Fruit fly (Drosophila melanogaster): ENCODE data around the gene Ndfip.

Ndfip gene

dm6 chr3L:17657728-17658379, 3.8 kb upstream of the Ndfip start (continued):
- peak; percentile 83 for TF ChIP-seq acj6 (GFP tag; optimal IDR thresholded peaks at IDR 0.05)
- peak; percentile 82 for TF ChIP-seq dsx (GFP tag; optimal IDR thresholded peaks at IDR 0.05; ENCODE audit: poor library complexity, severe bottlenecking)
- peak; percentile 95 for TF ChIP-seq Eip78C (GFP tag)
- TF ChIP-seq CG6808 (GFP tag; optimal IDR thresholded peaks at IDR 0.05), result peak; percentile 84
- peak; percentile 87 for TF ChIP-seq CG15336 (GFP tag; IDR thresholded peaks at IDR 0.05)
- peak; percentile 88 for TF ChIP-seq Hr4 (GFP tag; optimal IDR thresholded peaks at IDR 0.05)
- peak; percentile 87 for TF ChIP-seq achi (GFP tag; optimal IDR thresholded peaks at IDR 0.05)
- peak; percentile 63 for TF ChIP-seq CG31627 (GFP tag; optimal IDR thresholded peaks at IDR 0.05)
- TF ChIP-seq CG9139 (GFP tag; optimal IDR thresholded peaks at IDR 0.05), result peak; percentile 75
- peak; percentile 54 for TF ChIP-seq CG8319 (GFP tag; optimal IDR thresholded peaks at IDR 0.05)
- peak; percentile 60 for TF ChIP-seq Hr39 (GFP tag; optimal IDR thresholded peaks at IDR 0.05)
- peak; percentile 76 for TF ChIP-seq Sox102F (GFP tag; optimal IDR thresholded peaks at IDR 0.05)
- peak; percentile 78 for TF ChIP-seq Met (GFP tag; optimal IDR thresholded peaks at IDR 0.05)
- peak; percentile 64 for TF ChIP-seq Gug (GFP tag; IDR thresholded peaks at IDR 0.05)
- peak; percentile 60 for TF ChIP-seq CG11902 (GFP tag; optimal IDR thresholded peaks at IDR 0.05)
- peak; percentile 82 for TF ChIP-seq Eip75B (GFP tag; optimal IDR thresholded peaks at IDR 0.05)

dm6 chr3L:17656716-17657395, 2.8 kb upstream of the Ndfip start:
- TF ChIP-seq CG8119 (GFP tag; IDR thresholded peaks at IDR 0.05) (no peak), eg (GFP tag; IDR thresholded peaks at IDR 0.05) (0 out of 3 replicates have a peak, but pooled peaks have one; percentile 7)

dm6 chr3L:17655837-17656308, 1.8 kb upstream of the Ndfip start:
- TF ChIP-seq fkh (GFP tag; optimal IDR thresholded peaks at IDR 0.05) (peak; percentile 96), CG31627 (GFP tag; optimal IDR thresholded peaks at IDR 0.05) (no peak), fd59A (GFP tag; optimal IDR thresholded peaks at IDR 0.05) (no peak), eg (GFP tag; IDR thresholded peaks at IDR 0.05) (peak; percentile 51; the same call in 1 of the 3 replicates), svp (GFP tag) (peak; percentile 51), vri (GFP tag; optimal IDR thresholded peaks at IDR 0.05) (peak; percentile 79), CG6163 (GFP tag; IDR thresholded peaks at IDR 0.05) (peak; percentile 29; the same call in 1 of the 3 replicates), CG15336 (GFP tag; IDR thresholded peaks at IDR 0.05) (0 out of 2 replicates have a peak, but pooled peaks have one; percentile 10), CG10669 (GFP tag; optimal IDR thresholded peaks at IDR 0.05) (peak; percentile 3), CG8119 (GFP tag; IDR thresholded peaks at IDR 0.05) (0 out of 3 replicates have a peak, but pooled peaks have one; percentile 18), fd85E (GFP tag; optimal IDR thresholded peaks at IDR 0.05) (no peak), CG6854 (GFP tag; optimal IDR thresholded peaks at IDR 0.05) (peak; percentile 20)

- TF ChIP-seq CG8319 (GFP tag; optimal IDR thresholded peaks at IDR 0.05) (no peak), CG6163 (GFP tag; IDR thresholded peaks at IDR 0.05) (no peak), CG4318 (GFP tag; optimal IDR thresholded peaks at IDR 0.05) (no peak), Gug (GFP tag; IDR thresholded peaks at IDR 0.05) (no peak), Met (GFP tag; optimal IDR thresholded peaks at IDR 0.05) (no peak)
Measured at dm6 chr3L:17654668-17655050, 579 bp upstream of the Ndfip start.

- TF ChIP-seq Sox15 (GFP tag; optimal IDR thresholded peaks at IDR 0.05) (no peak), Eip75B (GFP tag; optimal IDR thresholded peaks at IDR 0.05) (peak; percentile 46), achi (GFP tag; optimal IDR thresholded peaks at IDR 0.05) (peak; percentile 0), salr (GFP tag; optimal IDR thresholded peaks at IDR 0.05) (no peak), esn (GFP tag; optimal IDR thresholded peaks at IDR 0.05) (no peak), Ets21C (GFP tag; optimal IDR thresholded peaks at IDR 0.05) (no peak), acj6 (GFP tag; optimal IDR thresholded peaks at IDR 0.05) (no peak), eg (GFP tag; IDR thresholded peaks at IDR 0.05) (no peak), OdsH (GFP tag; optimal IDR thresholded peaks at IDR 0.05) (peak; percentile 14), CG10631 (GFP tag; optimal IDR thresholded peaks at IDR 0.05) (peak; percentile 7), Eip93F (GFP tag; optimal IDR thresholded peaks at IDR 0.05) (no peak), CG1621 (tag; optimal IDR thresholded peaks at IDR 0.05) (peak; percentile 35), CG3032 (tag; optimal IDR thresholded peaks at IDR 0.05) (no peak), Sox102F (GFP tag; optimal IDR thresholded peaks at IDR 0.05) (no peak), CG31627 (GFP tag; optimal IDR thresholded peaks at IDR 0.05) (no peak), Gug (GFP tag; IDR thresholded peaks at IDR 0.05) (no peak), Blimp-1 (GFP tag; optimal IDR thresholded peaks at IDR 0.05) (peak; percentile 33), CG6792 (GFP tag; optimal IDR thresholded peaks at IDR 0.05) (peak; percentile 44), Sox14 (GFP tag; optimal IDR thresholded peaks at IDR 0.05) (no peak)
Measured at dm6 chr3L:17652878-17653700, 991 bp downstream of the Ndfip start.
